Fruit fly (Drosophila melanogaster) whole organism, embryonic: ENCODE results near the gene CG12974.

Experiments
- Abd-B ChIP-seq: fragments of 200-800 bp; sonication (Bioruptor generic); optimal IDR thresholded peaks from 2 replicates; lab custom pipeline; 2018; ENCODE audit warnings: missing biosample characterization, mild to moderate bottlenecking, missing genetic modification characterization, moderate library complexity
- BEAF-32 ChIP-seq: fragments of 200-800 bp; sonication (Bioruptor generic); optimal IDR thresholded peaks from 3 replicates; lab custom pipeline; 2017; ENCODE audit warnings: missing biosample characterization, missing genetic modification characterization, mild to moderate bottlenecking, moderate library complexity, missing genetic modification reagents
- CG10979 ChIP-seq: fragments of 200-800 bp; sonication (Bioruptor generic); optimal IDR thresholded peaks from 2 replicates; lab custom pipeline; 2018; ENCODE audit warnings: missing biosample characterization, mild to moderate bottlenecking, missing genetic modification characterization, moderate library complexity
- CG11696 ChIP-seq: fragments of 200-800 bp; sonication (Bioruptor generic); IDR thresholded peaks from 2 replicates; pipeline ENCODE4 v1.3.6; 2022; ENCODE audit warnings: missing biosample characterization, missing genetic modification characterization
- CG12219 ChIP-seq: fragments of 200-800 bp; sonication (Bioruptor generic); optimal IDR thresholded peaks from 3 replicates; lab custom pipeline; 2018; ENCODE audit warnings: missing biosample characterization, mild to moderate bottlenecking, missing genetic modification characterization
- CG1233 ChIP-seq: fragments of 200-800 bp; sonication (Bioruptor generic); optimal IDR thresholded peaks from 4 replicates; lab custom pipeline; 2018; ENCODE audit warnings: missing biosample characterization, mild to moderate bottlenecking, missing genetic modification characterization
- CG15514 ChIP-seq: fragments of 200-800 bp; sonication (Bioruptor generic); optimal IDR thresholded peaks from 3 replicates; lab custom pipeline; 2017; ENCODE audit warnings: missing biosample characterization, missing genetic modification characterization, mild to moderate bottlenecking, moderate library complexity, missing genetic modification reagents
- CG15601 ChIP-seq: fragments of 200-800 bp; sonication (Bioruptor generic); optimal IDR thresholded peaks from 3 replicates; lab custom pipeline; 2019; ENCODE audit warnings: missing biosample characterization, mild to moderate bottlenecking, missing genetic modification characterization, moderate library complexity
- CG16813 ChIP-seq: fragments of 200-800 bp; sonication (Bioruptor generic); IDR thresholded peaks from 3 replicates; pipeline ENCODE4 v1.3.6; 2022; ENCODE audit warnings: missing biosample characterization, missing genetic modification characterization; ENCODE audit not compliant: partially characterized antibody
- CG17186 ChIP-seq: fragments of 200-800 bp; sonication (Bioruptor generic); optimal IDR thresholded peaks from 3 replicates; lab custom pipeline; 2017; ENCODE audit warnings: missing biosample characterization, missing genetic modification reagents, missing genetic modification characterization
- CG17361 ChIP-seq: fragments of 200-800 bp; sonication (Bioruptor generic); IDR thresholded peaks from 3 replicates; pipeline ENCODE4 v1.3.6; 2022; ENCODE audit warnings: missing biosample characterization, missing genetic modification characterization
- CG2120 ChIP-seq: fragments of 200-800 bp; sonication (Bioruptor generic); optimal IDR thresholded peaks from 3 replicates; lab custom pipeline; 2016; ENCODE audit warnings: missing biosample characterization, missing genetic modification characterization
- CG30431 ChIP-seq: fragments of 200-800 bp; sonication (Bioruptor generic); optimal IDR thresholded peaks from 2 replicates; lab custom pipeline; 2017; ENCODE audit warnings: missing biosample characterization, missing genetic modification characterization
- CG31388 ChIP-seq: fragments of 200-800 bp; sonication (Bioruptor generic); optimal IDR thresholded peaks from 2 replicates; lab custom pipeline; 2016; ENCODE audit warnings: missing biosample characterization, missing genetic modification characterization
- CG32532 ChIP-seq: fragments of 200-800 bp; sonication (Bioruptor generic); IDR thresholded peaks from 2 replicates; pipeline ENCODE4 v1.3.6; 2022; ENCODE audit warnings: missing biosample characterization, missing genetic modification characterization
- CG3281 ChIP-seq: fragments of 200-800 bp; sonication (Bioruptor generic); optimal IDR thresholded peaks from 3 replicates; lab custom pipeline; 2017; ENCODE audit warnings: missing biosample characterization, mild to moderate bottlenecking, missing genetic modification characterization
- CG33213 ChIP-seq: fragments of 200-800 bp; sonication (Bioruptor generic); optimal IDR thresholded peaks from 3 replicates; lab custom pipeline; 2016; ENCODE audit warnings: missing biosample characterization, missing genetic modification characterization
- CG34224 ChIP-seq: fragments of 200-800 bp; sonication (Bioruptor generic); IDR thresholded peaks from 3 replicates; pipeline ENCODE4 v1.3.6; 2022; ENCODE audit warnings: missing biosample characterization, missing genetic modification characterization; ENCODE audit not compliant: partially characterized antibody
- CG43689 ChIP-seq: fragments of 200-800 bp; sonication (Bioruptor generic); IDR thresholded peaks from 2 replicates; pipeline ENCODE4 v1.3.6; 2022; ENCODE audit warnings: missing biosample characterization, missing genetic modification characterization
- CG4617 ChIP-seq: fragments of 200-800 bp; sonication (Bioruptor generic); optimal IDR thresholded peaks from 3 replicates; lab custom pipeline; 2016; ENCODE audit warnings: missing biosample characterization, missing genetic modification characterization, borderline replicate concordance
- CG4730 ChIP-seq: fragments of 200-800 bp; sonication (Bioruptor generic); IDR thresholded peaks from 2 replicates; pipeline ENCODE4 v1.3.6; 2022; ENCODE audit warnings: missing biosample characterization, missing genetic modification characterization
- CG6791 ChIP-seq: fragments of 200-800 bp; sonication (Bioruptor generic); IDR thresholded peaks from 3 replicates; pipeline ENCODE4 v1.3.6; 2022; ENCODE audit warnings: missing biosample characterization, missing genetic modification characterization; ENCODE audit not compliant: partially characterized antibody
- CG7839 ChIP-seq: fragments of 200-800 bp; sonication (Bioruptor generic); optimal IDR thresholded peaks from 3 replicates; lab custom pipeline; 2018; ENCODE audit warnings: missing biosample characterization, mild to moderate bottlenecking, missing genetic modification characterization, moderate library complexity
- CG9797 ChIP-seq: fragments of 200-800 bp; sonication (Bioruptor generic); optimal IDR thresholded peaks from 3 replicates; lab custom pipeline; 2018; ENCODE audit warnings: missing biosample characterization, mild to moderate bottlenecking, missing genetic modification characterization
- Doc2 ChIP-seq: fragments of 200-800 bp; sonication (Bioruptor generic); IDR thresholded peaks from 2 replicates; pipeline ENCODE4 v1.3.6; 2022; ENCODE audit warnings: missing biosample characterization, missing genetic modification characterization
- Drgx ChIP-seq: fragments of 200-800 bp; sonication (Bioruptor generic); IDR thresholded peaks from 2 replicates; pipeline ENCODE4 v1.3.6; 2022; ENCODE audit warnings: missing biosample characterization, missing genetic modification characterization
- Ets97D ChIP-seq: fragments of 200-800 bp; sonication (Bioruptor generic); optimal IDR thresholded peaks from 3 replicates; lab custom pipeline; 2016; ENCODE audit warnings: missing biosample characterization, missing genetic modification characterization
- HLH4C ChIP-seq: fragments of 200-800 bp; sonication (Bioruptor generic); IDR thresholded peaks from 3 replicates; pipeline ENCODE4 v1.3.6; 2022; ENCODE audit warnings: missing biosample characterization, missing genetic modification characterization; ENCODE audit not compliant: partially characterized antibody
- HmgZ ChIP-seq: fragments of 200-800 bp; sonication (Bioruptor generic); optimal IDR thresholded peaks from 2 replicates; lab custom pipeline; 2018; ENCODE audit warnings: missing biosample characterization, mild to moderate bottlenecking, missing genetic modification characterization
- Jarid2 ChIP-seq: fragments of 200-800 bp; sonication (Bioruptor generic); optimal IDR thresholded peaks from 3 replicates; lab custom pipeline; 2017; ENCODE audit warnings: mild to moderate bottlenecking, missing biosample characterization, missing genetic modification reagents, missing genetic modification characterization
- Mrtf ChIP-seq: fragments of 200-800 bp; sonication (Bioruptor generic); IDR thresholded peaks from 3 replicates; pipeline ENCODE4 v1.3.6; 2022; ENCODE audit warnings: missing biosample characterization, missing genetic modification characterization
- bab2 ChIP-seq: fragments of 200-800 bp; sonication (Bioruptor generic); optimal IDR thresholded peaks from 2 replicates; lab custom pipeline; 2016; ENCODE audit warnings: missing biosample characterization, missing genetic modification characterization
- br ChIP-seq: fragments of >200 bp; optimal IDR thresholded peaks from 2 replicates; lab custom pipeline; 2017
- crol ChIP-seq: fragments of 200-800 bp; sonication (Bioruptor generic); IDR thresholded peaks from 2 replicates; pipeline ENCODE4 v1.3.6; 2022; ENCODE audit warnings: missing biosample characterization, missing genetic modification characterization
- dm ChIP-seq: fragments of 200-800 bp; sonication (Bioruptor generic); optimal IDR thresholded peaks from 3 replicates; lab custom pipeline; 2016; ENCODE audit warnings: missing biosample characterization, missing genetic modification characterization
- dysf ChIP-seq: fragments of 200-800 bp; sonication (Bioruptor generic); IDR thresholded peaks from 3 replicates; pipeline ENCODE4 v1.3.6; 2022; ENCODE audit warnings: missing biosample characterization, missing genetic modification characterization
- fd64A ChIP-seq: fragments of 200-800 bp; sonication (Bioruptor generic); optimal IDR thresholded peaks from 3 replicates; lab custom pipeline; 2018; ENCODE audit warnings: missing biosample characterization, mild to moderate bottlenecking, missing genetic modification characterization
- gfzf ChIP-seq: fragments of 200-800 bp; sonication (Bioruptor generic); optimal IDR thresholded peaks from 2 replicates; lab custom pipeline; 2016; ENCODE audit warnings: missing biosample characterization, mild to moderate bottlenecking, missing genetic modification characterization, moderate library complexity
- inv ChIP-seq: fragments of 200-800 bp; sonication (Bioruptor generic); IDR thresholded peaks from 2 replicates; pipeline ENCODE4 v1.3.6; 2022; ENCODE audit warnings: missing biosample characterization, missing genetic modification characterization; ENCODE audit not compliant: partially characterized antibody
- jigr1 ChIP-seq: fragments of 200-800 bp; sonication (Bioruptor generic); IDR thresholded peaks from 3 replicates; pipeline ENCODE4 v1.3.6; 2022; ENCODE audit warnings: missing biosample characterization, missing genetic modification characterization
- mam ChIP-seq: fragments of 200-800 bp; sonication (Bioruptor generic); optimal IDR thresholded peaks from 3 replicates; lab custom pipeline; 2016; ENCODE audit warnings: missing biosample characterization, missing genetic modification characterization
- nerfin-2 ChIP-seq: fragments of 200-800 bp; sonication (Bioruptor generic); IDR thresholded peaks from 2 replicates; pipeline ENCODE4 v1.3.6; 2022; ENCODE audit warnings: missing biosample characterization, missing genetic modification characterization; ENCODE audit not compliant: partially characterized antibody
- nmo ChIP-seq: fragments of 200-800 bp; sonication (Bioruptor generic); optimal IDR thresholded peaks from 2 replicates; lab custom pipeline; 2018; ENCODE audit warnings: missing biosample characterization, mild to moderate bottlenecking, missing genetic modification characterization, moderate library complexity
- pzg ChIP-seq: fragments of 200-800 bp; sonication (Bioruptor generic); optimal IDR thresholded peaks from 3 replicates; lab custom pipeline; 2018; ENCODE audit warnings: missing biosample characterization, mild to moderate bottlenecking, missing genetic modification characterization, moderate library complexity
- shn ChIP-seq: fragments of 200-800 bp; sonication (Bioruptor generic); optimal IDR thresholded peaks from 3 replicates; lab custom pipeline; 2016; ENCODE audit warnings: missing biosample characterization, missing genetic modification characterization
- stwl ChIP-seq: fragments of 200-800 bp; sonication (Bioruptor generic); optimal IDR thresholded peaks from 3 replicates; lab custom pipeline; 2018; ENCODE audit warnings: missing biosample characterization, mild to moderate bottlenecking, missing genetic modification characterization, moderate library complexity
- tna ChIP-seq: fragments of 200-800 bp; sonication (Bioruptor generic); IDR thresholded peaks from 2 replicates; pipeline ENCODE4 v1.3.6; 2022; ENCODE audit warnings: missing biosample characterization, missing genetic modification characterization; ENCODE audit not compliant: partially characterized antibody
- trem ChIP-seq: fragments of 200-800 bp; optimal IDR thresholded peaks from 3 replicates; lab custom pipeline; 2019; ENCODE audit warnings: missing biosample characterization, mild to moderate bottlenecking, missing genetic modification characterization, moderate library complexity
- yki ChIP-seq: fragments of >200 bp; optimal IDR thresholded peaks from 3 replicates; lab custom pipeline; 2018
- zen2 ChIP-seq: fragments of 200-800 bp; sonication (Bioruptor generic); IDR thresholded peaks from 3 replicates; pipeline ENCODE4 v1.3.6; 2022; ENCODE audit warnings: missing biosample characterization, missing genetic modification characterization; ENCODE audit not compliant: partially characterized antibody

CG12974 gene

dm6 chr3L:21334999-21335631 is 49.4 kb upstream of the CG12974 start, which contains the start of gene Tsr1:
Tsr1 (plus strand) TSS chr3L:21335215.
- TF ChIP-seq CG31388 (GFP tag; lab: Kevin White, UChicago), result no peak
- no peak for TF ChIP-seq CG4730
- peak; percentile 43 for TF ChIP-seq stwl
- no peak for TF ChIP-seq CG12219 (GFP tag; lab: Kevin White, UChicago)
- no peak for TF ChIP-seq CG7839 (tag; lab: Kevin White, UChicago)
- no peak for TF ChIP-seq Ets97D
- TF ChIP-seq zen2 (GFP tag; lab: Robert Waterston, UW), result peak; percentile 94
- peak; percentile 88 for TF ChIP-seq CG17186
- no peak for TF ChIP-seq dysf (GFP tag; lab: Robert Waterston, UW)
- no peak for TF ChIP-seq mam
- peak; percentile 82 for TF ChIP-seq BEAF-32 (GFP tag; lab: Kevin White, UChicago)
- TF ChIP-seq CG11696 (GFP tag; lab: Robert Waterston, UW), result no peak
- TF ChIP-seq nerfin-2, result peak; percentile 83
- TF ChIP-seq Jarid2 (GFP tag; lab: Kevin White, UChicago), result no peak
- TF ChIP-seq crol (GFP tag; lab: Robert Waterston, UW), result no peak
- peak; percentile 82 for TF ChIP-seq CG6791 (GFP tag; lab: Robert Waterston, UW)
- TF ChIP-seq shn (GFP tag; lab: Kevin White, UChicago), result no peak
- TF ChIP-seq pzg (GFP tag; lab: Kevin White, UChicago), result peak; percentile 69
- TF ChIP-seq Abd-B (GFP tag; lab: Kevin White, UChicago), result no peak
- TF ChIP-seq gfzf (GFP tag; lab: Kevin White, UChicago), result peak; percentile 19
- no peak for TF ChIP-seq bab2 (GFP tag; lab: Kevin White, UChicago)
- TF ChIP-seq nmo (GFP tag; lab: Kevin White, UChicago), result no peak
- no peak for TF ChIP-seq yki (lab: Kevin White, UChicago)
- no peak for TF ChIP-seq CG33213 (GFP tag; lab: Kevin White, UChicago)
- no peak for TF ChIP-seq CG30431 (GFP tag; lab: Kevin White, UChicago)
- TF ChIP-seq CG3281 (GFP tag; lab: Kevin White, UChicago), result no peak
- no peak for TF ChIP-seq fd64A (GFP tag; lab: Kevin White, UChicago)
- TF ChIP-seq CG4617 (GFP tag; lab: Kevin White, UChicago), result peak; percentile 32
- TF ChIP-seq Drgx (GFP tag; lab: Robert Waterston, UW), result no peak
- TF ChIP-seq inv, result peak; percentile 70
- peak; percentile 47 for TF ChIP-seq trem (tag; lab: Kevin White, UChicago)
- no peak for TF ChIP-seq CG1233 (GFP tag; lab: Kevin White, UChicago)
- peak; percentile 54 for TF ChIP-seq CG15514
- TF ChIP-seq CG9797 (GFP tag; lab: Kevin White, UChicago), result peak; percentile 12
- TF ChIP-seq CG16813, result peak; percentile 81
- TF ChIP-seq CG17361, result no peak
- TF ChIP-seq dm (GFP tag; lab: Kevin White, UChicago), result peak; percentile 96
- peak; percentile 80 for TF ChIP-seq HLH4C (GFP tag; lab: Robert Waterston, UW)
- no peak for TF ChIP-seq CG43689 (GFP tag; lab: Robert Waterston, UW)
- no peak for TF ChIP-seq Doc2 (GFP tag; lab: Robert Waterston, UW)
- TF ChIP-seq jigr1 (GFP tag; lab: Robert Waterston, UW), result no peak
- TF ChIP-seq Mrtf (GFP tag; lab: Robert Waterston, UW), result no peak
- TF ChIP-seq CG15601 (tag; lab: Kevin White, UChicago), result no peak
- TF ChIP-seq CG10979 (tag; lab: Kevin White, UChicago), result no peak
- peak; percentile 94 for TF ChIP-seq CG34224 (GFP tag; lab: Robert Waterston, UW)
- TF ChIP-seq br (lab: Kevin White, UChicago), result no peak
- peak; percentile 67 for TF ChIP-seq tna (GFP tag; lab: Robert Waterston, UW)
- peak; percentile 33 for TF ChIP-seq HmgZ (tag; lab: Kevin White, UChicago)
- no peak for TF ChIP-seq CG32532 (GFP tag; lab: Robert Waterston, UW)
- TF ChIP-seq CG2120 (GFP tag; lab: Kevin White, UChicago), result no peak
